Fruit fly (Drosophila melanogaster) whole organism, embryonic: Measurements from ENCODE around the gene CG46440.

Experiments used
- Antp ChIP-seq: fragments of 200-800 bp; sonication (Bioruptor generic); optimal IDR thresholded peaks from 3 replicates; lab custom pipeline; 2016; ENCODE audit warnings: missing biosample characterization, missing genetic modification characterization
- BEAF-32 ChIP-seq: fragments of 200-800 bp; sonication (Bioruptor generic); optimal IDR thresholded peaks from 3 replicates; lab custom pipeline; 2017; ENCODE audit warnings: missing biosample characterization, missing genetic modification characterization, mild to moderate bottlenecking, moderate library complexity, missing genetic modification reagents
- CG10543 ChIP-seq: fragments of 200-800 bp; sonication (Bioruptor generic); optimal IDR thresholded peaks from 3 replicates; lab custom pipeline; 2017; ENCODE audit warnings: missing biosample characterization, mild to moderate bottlenecking, missing genetic modification characterization, moderate library complexity
- CG12236 ChIP-seq: fragments of 200-800 bp; sonication (Bioruptor generic); optimal IDR thresholded peaks from 2 replicates; lab custom pipeline; 2016; ENCODE audit warnings: missing biosample characterization, missing genetic modification characterization
- CG13424 ChIP-seq: fragments of 200-800 bp; sonication (Bioruptor generic); optimal IDR thresholded peaks from 2 replicates; lab custom pipeline; 2019; ENCODE audit warnings: missing biosample characterization, mild to moderate bottlenecking, missing genetic modification characterization, moderate library complexity
- CG14710 ChIP-seq: fragments of 200-800 bp; sonication (Bioruptor generic); optimal IDR thresholded peaks from 3 replicates; lab custom pipeline; 2019; ENCODE audit warnings: missing biosample characterization, mild to moderate bottlenecking, missing genetic modification characterization, moderate library complexity
- CG15073 ChIP-seq: fragments of 200-800 bp; sonication (Bioruptor generic); optimal IDR thresholded peaks from 2 replicates; lab custom pipeline; 2016; ENCODE audit warnings: missing biosample characterization, missing genetic modification characterization
- CG15479 ChIP-seq: fragments of 200-800 bp; sonication (Bioruptor generic); optimal IDR thresholded peaks from 3 replicates; lab custom pipeline; 2019; ENCODE audit warnings: missing biosample characterization, mild to moderate bottlenecking, missing genetic modification characterization, moderate library complexity
- CG16815 ChIP-seq: fragments of 200-800 bp; sonication (Bioruptor generic); optimal IDR thresholded peaks from 3 replicates; lab custom pipeline; 2017; ENCODE audit warnings: missing biosample characterization, mild to moderate bottlenecking, missing genetic modification characterization
- CG17612 ChIP-seq: fragments of 200-800 bp; sonication (Bioruptor generic); IDR thresholded peaks from 2 replicates; pipeline ENCODE4 v1.3.6; 2022; ENCODE audit warnings: missing biosample characterization, missing genetic modification characterization
- CG17829 ChIP-seq: fragments of 200-800 bp; optimal IDR thresholded peaks from 2 replicates; lab custom pipeline; 2019; ENCODE audit warnings: missing biosample characterization, mild to moderate bottlenecking, missing genetic modification characterization, moderate library complexity
- CG2202 ChIP-seq: fragments of 200-800 bp; sonication (Bioruptor generic); optimal IDR thresholded peaks from 2 replicates; lab custom pipeline; 2018; ENCODE audit warnings: missing biosample characterization, mild to moderate bottlenecking, missing genetic modification characterization
- CG2889 ChIP-seq: fragments of 200-800 bp; sonication (Bioruptor generic); IDR thresholded peaks from 3 replicates; pipeline ENCODE4 v1.3.6; 2022; ENCODE audit warnings: missing biosample characterization, missing genetic modification characterization
- CG30020 ChIP-seq: fragments of 200-800 bp; optimal IDR thresholded peaks from 2 replicates; lab custom pipeline; 2019; ENCODE audit warnings: missing biosample characterization, mild to moderate bottlenecking, missing genetic modification characterization, moderate library complexity
- CG4854 ChIP-seq: fragments of 200-800 bp; sonication (Bioruptor generic); optimal IDR thresholded peaks from 2 replicates; lab custom pipeline; 2016; ENCODE audit warnings: missing biosample characterization, missing genetic modification characterization, inconsistent platforms
- CG6272 ChIP-seq: fragments of 200-800 bp; sonication (Bioruptor generic); IDR thresholded peaks from 2 replicates; pipeline ENCODE4 v1.3.6; 2022; ENCODE audit warnings: missing biosample characterization, missing genetic modification characterization
- CG6689 ChIP-seq: fragments of 200-800 bp; sonication (Bioruptor generic); IDR thresholded peaks from 2 replicates; pipeline ENCODE4 v1.3.6; 2022; ENCODE audit warnings: missing biosample characterization, missing genetic modification characterization
- CG9727 ChIP-seq: fragments of 200-800 bp; sonication (Bioruptor generic); optimal IDR thresholded peaks from 3 replicates; lab custom pipeline; 2017; ENCODE audit warnings: missing biosample characterization, mild to moderate bottlenecking, missing genetic modification characterization
- CG9817 ChIP-seq: fragments of 200-800 bp; sonication (Bioruptor generic); optimal IDR thresholded peaks from 2 replicates; lab custom pipeline; 2018; ENCODE audit warnings: missing biosample characterization, mild to moderate bottlenecking, missing genetic modification characterization, moderate library complexity
- Dref ChIP-seq: fragments of 200-800 bp; sonication (Bioruptor generic); IDR thresholded peaks from 2 replicates; pipeline ENCODE4 v1.3.6; 2022; ENCODE audit warnings: missing biosample characterization, missing genetic modification characterization
- Fer2 ChIP-seq: fragments of 200-800 bp; sonication (Bioruptor generic); optimal IDR thresholded peaks from 2 replicates; lab custom pipeline; 2018; ENCODE audit warnings: missing biosample characterization, mild to moderate bottlenecking, missing genetic modification characterization, moderate library complexity
- H15 ChIP-seq: fragments of 200-800 bp; sonication (Bioruptor generic); IDR thresholded peaks from 3 replicates; pipeline ENCODE4 v1.3.6; 2022; ENCODE audit warnings: missing biosample characterization, missing genetic modification characterization
- HmgZ ChIP-seq: fragments of 200-800 bp; sonication (Bioruptor generic); optimal IDR thresholded peaks from 2 replicates; lab custom pipeline; 2018; ENCODE audit warnings: missing biosample characterization, mild to moderate bottlenecking, missing genetic modification characterization
- Hmx ChIP-seq: fragments of 200-800 bp; sonication (Bioruptor generic); optimal IDR thresholded peaks from 2 replicates; lab custom pipeline; 2016; ENCODE audit warnings: missing biosample characterization, missing genetic modification characterization
- MESR4 ChIP-seq: fragments of 200-800 bp; sonication (Bioruptor generic); optimal IDR thresholded peaks from 2 replicates; lab custom pipeline; 2018; ENCODE audit warnings: missing biosample characterization, mild to moderate bottlenecking, missing genetic modification characterization, moderate library complexity
- MTF-1 ChIP-seq: fragments of 200-800 bp; sonication (Bioruptor generic); optimal IDR thresholded peaks from 2 replicates; lab custom pipeline; 2018; ENCODE audit warnings: missing biosample characterization, mild to moderate bottlenecking, missing genetic modification characterization, borderline replicate concordance
- Max ChIP-seq: fragments of 200-800 bp; sonication (Bioruptor generic); optimal IDR thresholded peaks from 2 replicates; lab custom pipeline; 2016; ENCODE audit warnings: missing biosample characterization, mild to moderate bottlenecking, missing genetic modification characterization
- Mrtf ChIP-seq: fragments of 200-800 bp; sonication (Bioruptor generic); IDR thresholded peaks from 3 replicates; pipeline ENCODE4 v1.3.6; 2022; ENCODE audit warnings: missing biosample characterization, missing genetic modification characterization
- NC2β ChIP-seq: fragments of 200-800 bp; sonication (Bioruptor generic); optimal IDR thresholded peaks from 2 replicates; lab custom pipeline; 2016; ENCODE audit warnings: missing biosample characterization, missing genetic modification characterization
- Neu2 ChIP-seq: fragments of 200-800 bp; sonication (Bioruptor generic); optimal IDR thresholded peaks from 3 replicates; lab custom pipeline; 2016; ENCODE audit warnings: missing biosample characterization, missing genetic modification characterization, borderline replicate concordance
- Oaz ChIP-seq: fragments of 200-800 bp; sonication (Bioruptor generic); IDR thresholded peaks from 2 replicates; pipeline ENCODE4 v1.3.6; 2022; ENCODE audit warnings: missing biosample characterization, missing genetic modification characterization
- Sin3A ChIP-seq: fragments of >200 bp; optimal IDR thresholded peaks from 2 replicates; lab custom pipeline; 2018
- Sry-δ ChIP-seq: fragments of 200-800 bp; sonication (Bioruptor generic); optimal IDR thresholded peaks from 2 replicates; lab custom pipeline; 2016; ENCODE audit warnings: missing biosample characterization, missing genetic modification characterization
- Taf1 ChIP-seq: fragments of 200-800 bp; sonication (Bioruptor generic); IDR thresholded peaks from 2 replicates; pipeline ENCODE4 v1.3.6; 2022; ENCODE audit warnings: missing biosample characterization, missing genetic modification characterization
- Usf ChIP-seq: fragments of 200-800 bp; sonication (Bioruptor generic); optimal IDR thresholded peaks from 2 replicates; lab custom pipeline; 2017; ENCODE audit warnings: missing genotype, missing biosample characterization, missing genetic modification characterization
- bbx ChIP-seq: fragments of 200-800 bp; sonication (Bioruptor generic); IDR thresholded peaks from 2 replicates; pipeline ENCODE4 v1.3.6; 2022; ENCODE audit warnings: missing biosample characterization, missing genetic modification characterization; ENCODE audit not compliant: partially characterized antibody
- ci ChIP-seq: fragments of 200-800 bp; sonication (Bioruptor generic); IDR thresholded peaks from 3 replicates; pipeline ENCODE4 v1.3.6; 2022; ENCODE audit warnings: missing biosample characterization, missing genetic modification characterization
- dmrt11E ChIP-seq: fragments of 200-800 bp; sonication (Bioruptor generic); optimal IDR thresholded peaks from 3 replicates; lab custom pipeline; 2018; ENCODE audit warnings: missing biosample characterization, mild to moderate bottlenecking, missing genetic modification characterization, moderate library complexity
- dysf ChIP-seq: fragments of 200-800 bp; sonication (Bioruptor generic); IDR thresholded peaks from 3 replicates; pipeline ENCODE4 v1.3.6; 2022; ENCODE audit warnings: missing biosample characterization, missing genetic modification characterization
- eve ChIP-seq, 2 experiments: fragments of >200 bp; optimal IDR thresholded peaks; 2 replicates each; lab custom pipeline; 2017; ENCODE audit warnings: missing biosample characterization in 2 of 2, missing genetic modification characterization in 2 of 2
- fu2 ChIP-seq: fragments of 200-800 bp; sonication (Bioruptor generic); optimal IDR thresholded peaks from 2 replicates; lab custom pipeline; 2016; ENCODE audit warnings: missing biosample characterization, missing genetic modification characterization
- gce ChIP-seq: fragments of 200-800 bp; sonication (Bioruptor generic); IDR thresholded peaks from 3 replicates; pipeline ENCODE4 v1.3.6; 2022; ENCODE audit warnings: missing biosample characterization, missing genetic modification characterization
- ind ChIP-seq: fragments of 200-800 bp; sonication (Bioruptor generic); optimal IDR thresholded peaks from 3 replicates; lab custom pipeline; 2016; ENCODE audit warnings: missing biosample characterization, missing genetic modification characterization
- oc ChIP-seq: fragments of 200-800 bp; sonication (Bioruptor generic); optimal IDR thresholded peaks from 2 replicates; lab custom pipeline; 2018; ENCODE audit warnings: missing biosample characterization, mild to moderate bottlenecking, missing genetic modification characterization, moderate library complexity
- pum ChIP-seq: fragments of 200-800 bp; sonication (Bioruptor generic); optimal IDR thresholded peaks from 2 replicates; lab custom pipeline; 2016; ENCODE audit warnings: missing biosample characterization, missing genetic modification characterization
- sc ChIP-seq, 3 experiments: fragments of >200 bp in 2 of 3; fragments of 200-800 bp in 1 of 3; sonication (Bioruptor generic) in 1 of 3; optimal IDR thresholded peaks; 2 replicates in 2 of 3; 3 replicates in 1 of 3; lab custom pipeline; 2017; ENCODE audit warnings: mild to moderate bottlenecking in 1 of 3, missing biosample characterization in 1 of 3, missing genetic modification characterization in 1 of 3, missing genetic modification reagents in 1 of 3
- sob ChIP-seq: fragments of 200-800 bp; sonication (Bioruptor generic); IDR thresholded peaks from 2 replicates; pipeline ENCODE4 v1.3.6; 2022; ENCODE audit warnings: missing biosample characterization, missing genetic modification characterization
- tna ChIP-seq: fragments of 200-800 bp; sonication (Bioruptor generic); IDR thresholded peaks from 2 replicates; pipeline ENCODE4 v1.3.6; 2022; ENCODE audit warnings: missing biosample characterization, missing genetic modification characterization; ENCODE audit not compliant: partially characterized antibody
- twi ChIP-seq: fragments of 200-800 bp; optimal IDR thresholded peaks from 2 replicates; lab custom pipeline; 2019; ENCODE audit warnings: missing biosample characterization, mild to moderate bottlenecking, missing genetic modification characterization, moderate library complexity
- vnd ChIP-seq: fragments of 200-800 bp; sonication (Bioruptor generic); IDR thresholded peaks from 3 replicates; pipeline ENCODE4 v1.3.6; 2022; ENCODE audit warnings: missing biosample characterization, missing genetic modification characterization; ENCODE audit not compliant: partially characterized antibody

The CG46440 gene

DNA sequence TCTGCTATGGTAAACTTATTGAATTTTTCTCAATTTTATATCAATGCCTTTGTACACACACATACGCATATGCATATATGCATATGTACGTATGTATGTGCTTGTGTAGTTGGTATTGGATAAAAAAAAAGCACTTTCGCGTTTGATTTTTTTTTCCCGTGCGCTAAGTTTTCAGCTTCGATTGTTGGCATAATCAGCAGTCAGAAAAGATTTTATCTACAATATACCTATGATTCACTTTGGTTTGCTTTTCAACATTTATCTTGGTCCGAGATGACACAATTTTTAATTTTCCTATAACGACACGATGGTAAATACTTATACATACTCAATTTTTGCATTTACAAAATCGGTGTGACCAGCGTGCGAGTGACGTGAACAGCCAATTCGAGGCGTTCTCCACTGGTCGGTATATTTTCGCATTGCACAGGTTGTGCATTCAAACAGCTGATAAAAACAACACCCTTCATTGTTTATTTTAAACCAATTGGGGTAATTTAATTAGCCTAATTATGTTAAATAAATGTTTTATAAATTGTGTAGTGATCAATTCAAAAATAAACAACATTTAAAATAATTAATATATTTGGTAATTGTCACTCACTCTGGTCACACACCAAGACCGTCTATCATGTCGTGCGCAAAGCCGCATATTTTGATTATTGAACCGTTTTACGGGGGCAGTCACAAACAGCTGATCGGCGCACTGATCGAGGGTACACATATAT lies 4.6 kb downstream of the CG46440 start, which contains the start of the genes UBL3 and CG15914 (continued):
- TF ChIP-seq CG10543 (GFP tag; lab: Kevin White, UChicago), result peak; percentile 21
- no peak for TF ChIP-seq ind (GFP tag; lab: Kevin White, UChicago)
- TF ChIP-seq CG13424, result peak; percentile 6
- TF ChIP-seq MTF-1 (GFP tag; lab: Kevin White, UChicago), result peak; percentile 67
- TF ChIP-seq CG2889, result no peak
- TF ChIP-seq dmrt11E (tag; lab: Kevin White, UChicago), result no peak
- no peak for TF ChIP-seq NC2β (GFP tag; lab: Kevin White, UChicago)
- TF ChIP-seq bbx (GFP tag; lab: Robert Waterston, UW), result no peak
- TF ChIP-seq gce (GFP tag; lab: Robert Waterston, UW), result no peak
- peak; percentile 98 for TF ChIP-seq CG15479 (GFP tag; lab: Kevin White, UChicago)
- TF ChIP-seq oc (tag; lab: Kevin White, UChicago), result no peak
- no peak for TF ChIP-seq Sry-δ (GFP tag; lab: Kevin White, UChicago)
- peak; percentile 36 for TF ChIP-seq CG17829 (tag; lab: Kevin White, UChicago)
- TF ChIP-seq Neu2 (GFP tag; lab: Kevin White, UChicago), result no peak
- TF ChIP-seq Sin3A, result peak; percentile 67
- TF ChIP-seq CG12236 (GFP tag; lab: Kevin White, UChicago), result no peak
- no peak for TF ChIP-seq CG16815
- TF ChIP-seq Antp (GFP tag; lab: Kevin White, UChicago), result no peak
- peak; percentile 80 for TF ChIP-seq MESR4 (GFP tag; lab: Kevin White, UChicago)
- TF ChIP-seq Fer2 (tag; lab: Kevin White, UChicago), result no peak
- TF ChIP-seq Hmx (GFP tag; lab: Kevin White, UChicago), result no peak
- no peak for TF ChIP-seq pum (GFP tag; lab: Kevin White, UChicago)
- peak; percentile 72 for TF ChIP-seq CG14710
- TF ChIP-seq CG30020 (tag; lab: Kevin White, UChicago), result peak; percentile 82
- TF ChIP-seq Taf1 (GFP tag; lab: Robert Waterston, UW), result no peak
- peak; percentile 32 for TF ChIP-seq Dref (GFP tag; lab: Robert Waterston, UW)
- TF ChIP-seq tna, result no peak
- no peak for TF ChIP-seq CG17612
- TF ChIP-seq HmgZ (tag; lab: Kevin White, UChicago), result peak; percentile 58
- no peak for TF ChIP-seq CG9817 (tag; lab: Kevin White, UChicago)
- no peak for TF ChIP-seq CG6272 (GFP tag; lab: Robert Waterston, UW)
- no peak for TF ChIP-seq H15
- no peak for TF ChIP-seq CG6689 (GFP tag; lab: Robert Waterston, UW)
- TF ChIP-seq dysf, result no peak
- no peak for TF ChIP-seq CG15073 (GFP tag; lab: Kevin White, UChicago)
- peak; percentile 14 for TF ChIP-seq twi (tag; lab: Kevin White, UChicago)
- TF ChIP-seq eve (GFP tag; optimal IDR thresholded peaks at IDR 0.05; lab: Kevin White, UChicago), result no peak
- no peak for TF ChIP-seq Oaz (GFP tag; lab: Robert Waterston, UW)
- TF ChIP-seq CG4854, result no peak
- no peak for TF ChIP-seq sob (GFP tag; lab: Robert Waterston, UW)
- no peak for TF ChIP-seq Mrtf (GFP tag; lab: Robert Waterston, UW)
- no peak for TF ChIP-seq sc (optimal IDR thresholded peaks at IDR 0.05; lab: Kevin White, UChicago)
- TF ChIP-seq sc (GFP tag; optimal IDR thresholded peaks at IDR 0.05; lab: Kevin White, UChicago), result no peak
- peak; percentile 57 for TF ChIP-seq BEAF-32
- no peak for TF ChIP-seq vnd
- no peak for TF ChIP-seq ci (GFP tag; lab: Robert Waterston, UW)
- no peak for TF ChIP-seq fu2
- peak; percentile 24 for TF ChIP-seq Max
- TF ChIP-seq Usf, result no peak
- no peak for TF ChIP-seq CG2202 (tag; lab: Kevin White, UChicago)
- peak; percentile 39 for TF ChIP-seq CG9727 (GFP tag; lab: Kevin White, UChicago)
